Fruit fly (Drosophila melanogaster) whole organism, embryonic: ENCODE data around the gene stv.

Source experiments
- Bdp1 ChIP-seq: fragments of 200-800 bp; sonication (Bioruptor generic); optimal IDR thresholded peaks from 3 replicates; lab custom pipeline; 2016; ENCODE audit warnings: missing biosample characterization, missing genetic modification characterization
- Bgb ChIP-seq: fragments of 200-800 bp; sonication (Bioruptor generic); IDR thresholded peaks from 2 replicates; pipeline ENCODE4 v1.3.6; 2022; ENCODE audit warnings: missing biosample characterization, missing genetic modification characterization; ENCODE audit not compliant: partially characterized antibody
- CG12769 ChIP-seq: fragments of 200-800 bp; sonication (Bioruptor generic); optimal IDR thresholded peaks from 2 replicates; lab custom pipeline; 2019; ENCODE audit warnings: missing biosample characterization, mild to moderate bottlenecking, missing genetic modification characterization, moderate library complexity
- CG13287 ChIP-seq: fragments of 200-800 bp; sonication (Bioruptor generic); IDR thresholded peaks from 2 replicates; pipeline ENCODE4 v1.3.6; 2022; ENCODE audit warnings: missing biosample characterization, missing genetic modification characterization; ENCODE audit not compliant: partially characterized antibody
- CG13296 ChIP-seq: fragments of 200-800 bp; sonication (Bioruptor generic); optimal IDR thresholded peaks from 3 replicates; lab custom pipeline; 2018; ENCODE audit warnings: missing biosample characterization, mild to moderate bottlenecking, missing genetic modification characterization
- CG14710 ChIP-seq: fragments of 200-800 bp; sonication (Bioruptor generic); optimal IDR thresholded peaks from 3 replicates; lab custom pipeline; 2019; ENCODE audit warnings: missing biosample characterization, mild to moderate bottlenecking, missing genetic modification characterization, moderate library complexity
- CG14965 ChIP-seq: fragments of 200-800 bp; sonication (Bioruptor generic); optimal IDR thresholded peaks from 2 replicates; lab custom pipeline; 2016; ENCODE audit warnings: missing biosample characterization, missing genetic modification characterization, borderline replicate concordance
- CG15269 ChIP-seq: fragments of 200-800 bp; sonication (Bioruptor generic); optimal IDR thresholded peaks from 2 replicates; lab custom pipeline; 2018; ENCODE audit warnings: missing biosample characterization, mild to moderate bottlenecking, missing genetic modification characterization, moderate library complexity
- CG17385 ChIP-seq: fragments of 200-800 bp; sonication (Bioruptor generic); optimal IDR thresholded peaks from 3 replicates; lab custom pipeline; 2018; ENCODE audit warnings: missing biosample characterization, mild to moderate bottlenecking, missing genetic modification characterization
- CG17912 ChIP-seq: fragments of 200-800 bp; sonication (Bioruptor generic); optimal IDR thresholded peaks from 2 replicates; lab custom pipeline; 2018; ENCODE audit warnings: missing biosample characterization, mild to moderate bottlenecking, missing genetic modification characterization
- CG2875 ChIP-seq: fragments of 200-800 bp; sonication (Bioruptor generic); optimal IDR thresholded peaks from 2 replicates; lab custom pipeline; 2017; ENCODE audit warnings: missing biosample characterization, mild to moderate bottlenecking, missing genetic modification characterization, missing genetic modification reagents
- CG31441 ChIP-seq: fragments of 200-800 bp; sonication (Bioruptor generic); IDR thresholded peaks from 2 replicates; pipeline ENCODE4 v1.3.6; 2022; ENCODE audit warnings: missing biosample characterization, missing genetic modification characterization
- CG3281 ChIP-seq: fragments of 200-800 bp; sonication (Bioruptor generic); optimal IDR thresholded peaks from 3 replicates; lab custom pipeline; 2017; ENCODE audit warnings: missing biosample characterization, mild to moderate bottlenecking, missing genetic modification characterization
- CG4424 ChIP-seq: fragments of 200-800 bp; sonication (Bioruptor generic); optimal IDR thresholded peaks from 3 replicates; lab custom pipeline; 2016; ENCODE audit warnings: missing biosample characterization, missing genetic modification characterization
- CG4707 ChIP-seq: fragments of 200-800 bp; sonication (Bioruptor generic); optimal IDR thresholded peaks from 2 replicates; lab custom pipeline; 2018; ENCODE audit warnings: missing biosample characterization, mild to moderate bottlenecking, missing genetic modification characterization, moderate library complexity
- CG7271 ChIP-seq: fragments of 200-800 bp; sonication (Bioruptor generic); optimal IDR thresholded peaks from 2 replicates; lab custom pipeline; 2018; ENCODE audit warnings: missing biosample characterization, mild to moderate bottlenecking, missing genetic modification characterization, moderate library complexity
- CG7963 ChIP-seq: fragments of 200-800 bp; sonication (Bioruptor generic); IDR thresholded peaks from 3 replicates; pipeline ENCODE4 v1.3.6; 2022; ENCODE audit warnings: missing biosample characterization, missing genetic modification characterization; ENCODE audit not compliant: partially characterized antibody
- CG7987 ChIP-seq: fragments of 200-800 bp; sonication (Bioruptor generic); optimal IDR thresholded peaks from 2 replicates; lab custom pipeline; 2018; ENCODE audit warnings: missing biosample characterization, mild to moderate bottlenecking, missing genetic modification characterization, moderate library complexity
- CG9817 ChIP-seq: fragments of 200-800 bp; sonication (Bioruptor generic); optimal IDR thresholded peaks from 2 replicates; lab custom pipeline; 2018; ENCODE audit warnings: missing biosample characterization, mild to moderate bottlenecking, missing genetic modification characterization, moderate library complexity
- Dll ChIP-seq: fragments of 200-800 bp; sonication (Bioruptor generic); IDR thresholded peaks from 4 replicates; pipeline ENCODE4 v1.3.6; 2022; ENCODE audit warnings: missing biosample characterization, missing genetic modification characterization; ENCODE audit not compliant: partially characterized antibody
- HLH4C ChIP-seq: fragments of 200-800 bp; sonication (Bioruptor generic); IDR thresholded peaks from 3 replicates; pipeline ENCODE4 v1.3.6; 2022; ENCODE audit warnings: missing biosample characterization, missing genetic modification characterization; ENCODE audit not compliant: partially characterized antibody
- Meics ChIP-seq: fragments of 200-800 bp; sonication (Bioruptor generic); optimal IDR thresholded peaks from 2 replicates; lab custom pipeline; 2017; ENCODE audit warnings: missing biosample characterization, mild to moderate bottlenecking, missing genetic modification characterization
- Oaz ChIP-seq: fragments of 200-800 bp; sonication (Bioruptor generic); IDR thresholded peaks from 2 replicates; pipeline ENCODE4 v1.3.6; 2022; ENCODE audit warnings: missing biosample characterization, missing genetic modification characterization
- Opbp ChIP-seq: fragments of 200-800 bp; sonication (Bioruptor generic); IDR thresholded peaks from 3 replicates; pipeline ENCODE4 v1.3.6; 2022; ENCODE audit warnings: missing biosample characterization, missing genetic modification characterization; ENCODE audit not compliant: partially characterized antibody
- Scr ChIP-seq: fragments of 200-800 bp; sonication (Bioruptor generic); IDR thresholded peaks from 2 replicates; pipeline ENCODE4 v1.3.6; 2022; ENCODE audit warnings: missing biosample characterization, missing genetic modification characterization; ENCODE audit not compliant: partially characterized antibody
- Sry-β ChIP-seq: fragments of 200-800 bp; sonication (Bioruptor generic); optimal IDR thresholded peaks from 2 replicates; lab custom pipeline; 2018; ENCODE audit warnings: missing biosample characterization, mild to moderate bottlenecking, missing genetic modification characterization, moderate library complexity
- ato ChIP-seq: fragments of 200-800 bp; sonication (Bioruptor generic); IDR thresholded peaks from 2 replicates; pipeline ENCODE4 v1.3.6; 2022; ENCODE audit warnings: missing biosample characterization, missing genetic modification characterization; ENCODE audit not compliant: partially characterized antibody
- chif ChIP-seq, 2 experiments: fragments of 200-800 bp; sonication (Bioruptor generic); optimal IDR thresholded peaks; 3 replicates each; lab custom pipeline; 2016; ENCODE audit warnings: missing biosample characterization in 2 of 2, missing genetic modification characterization in 2 of 2
- chinmo ChIP-seq: fragments of 200-800 bp; sonication (Bioruptor generic); IDR thresholded peaks from 4 replicates; pipeline ENCODE4 v1.3.6; 2022; ENCODE audit warnings: missing biosample characterization, missing genetic modification characterization; ENCODE audit not compliant: partially characterized antibody
- disco-r ChIP-seq: fragments of 200-800 bp; sonication (Bioruptor generic); optimal IDR thresholded peaks from 2 replicates; lab custom pipeline; 2016; ENCODE audit warnings: missing biosample characterization, missing genetic modification characterization
- fru ChIP-seq: fragments of >200 bp; optimal IDR thresholded peaks from 2 replicates; lab custom pipeline; 2017
- ham ChIP-seq: fragments of 200-800 bp; sonication (Bioruptor generic); IDR thresholded peaks from 2 replicates; pipeline ENCODE4 v1.3.6; 2022; ENCODE audit warnings: missing biosample characterization, missing genetic modification characterization
- hbn ChIP-seq: fragments of 200-800 bp; sonication (Bioruptor generic); IDR thresholded peaks from 2 replicates; pipeline ENCODE4 v1.3.6; 2022; ENCODE audit warnings: missing biosample characterization, missing genetic modification characterization; ENCODE audit not compliant: partially characterized antibody
- maf-S ChIP-seq: fragments of 200-800 bp; sonication (Bioruptor generic); optimal IDR thresholded peaks from 2 replicates; lab custom pipeline; 2016; ENCODE audit warnings: missing biosample characterization, missing genetic modification characterization
- mld ChIP-seq: fragments of 200-800 bp; sonication (Bioruptor generic); IDR thresholded peaks from 3 replicates; pipeline ENCODE4 v1.3.6; 2022; ENCODE audit warnings: missing biosample characterization, missing genetic modification characterization; ENCODE audit not compliant: partially characterized antibody
- p53 ChIP-seq: fragments of 200-800 bp; sonication (Bioruptor generic); optimal IDR thresholded peaks from 2 replicates; lab custom pipeline; 2016; ENCODE audit warnings: missing biosample characterization, missing genetic modification characterization
- pita ChIP-seq: fragments of 200-800 bp; sonication (Bioruptor generic); optimal IDR thresholded peaks from 2 replicates; lab custom pipeline; 2017; ENCODE audit warnings: missing biosample characterization, mild to moderate bottlenecking, missing genetic modification characterization
- repo ChIP-seq: fragments of 200-800 bp; sonication (Bioruptor generic); optimal IDR thresholded peaks from 2 replicates; lab custom pipeline; 2016; ENCODE audit warnings: missing biosample characterization, missing genetic modification characterization
- rib ChIP-seq: fragments of 200-800 bp; sonication (Bioruptor generic); IDR thresholded peaks from 2 replicates; pipeline ENCODE4 v1.3.6; 2022; ENCODE audit warnings: missing biosample characterization, missing genetic modification characterization
- sisA ChIP-seq: fragments of 200-800 bp; sonication (Bioruptor generic); IDR thresholded peaks from 2 replicates; pipeline ENCODE4 v1.3.6; 2022; ENCODE audit warnings: missing biosample characterization, missing genetic modification characterization
- sna ChIP-seq: fragments of 200-800 bp; sonication (Bioruptor generic); IDR thresholded peaks from 2 replicates; pipeline ENCODE4 v1.3.6; 2022; ENCODE audit warnings: missing biosample characterization, missing genetic modification characterization; ENCODE audit not compliant: partially characterized antibody
- tap ChIP-seq: fragments of 200-800 bp; optimal IDR thresholded peaks from 3 replicates; lab custom pipeline; 2019; ENCODE audit warnings: missing biosample characterization, mild to moderate bottlenecking, missing genetic modification characterization, moderate library complexity
- trem ChIP-seq: fragments of 200-800 bp; optimal IDR thresholded peaks from 3 replicates; lab custom pipeline; 2019; ENCODE audit warnings: missing biosample characterization, mild to moderate bottlenecking, missing genetic modification characterization, moderate library complexity
- trh ChIP-seq: fragments of 200-800 bp; sonication (Bioruptor generic); optimal IDR thresholded peaks from 2 replicates; lab custom pipeline; 2016; ENCODE audit warnings: missing biosample characterization, missing genetic modification characterization
- twi ChIP-seq: fragments of 200-800 bp; optimal IDR thresholded peaks from 2 replicates; lab custom pipeline; 2019; ENCODE audit warnings: missing biosample characterization, mild to moderate bottlenecking, missing genetic modification characterization, moderate library complexity
- tx ChIP-seq: fragments of 200-800 bp; sonication (Bioruptor generic); optimal IDR thresholded peaks from 2 replicates; lab custom pipeline; 2016; ENCODE audit warnings: missing biosample characterization, missing genetic modification characterization
- unc-4 ChIP-seq: fragments of 200-800 bp; sonication (Bioruptor generic); IDR thresholded peaks from 2 replicates; pipeline ENCODE4 v1.3.6; 2022; ENCODE audit warnings: missing biosample characterization, missing genetic modification characterization; ENCODE audit not compliant: partially characterized antibody
- wdn ChIP-seq: fragments of 200-800 bp; sonication (Bioruptor generic); IDR thresholded peaks from 2 replicates; pipeline ENCODE4 v1.3.6; 2022; ENCODE audit warnings: missing biosample characterization, missing genetic modification characterization
- wor ChIP-seq: fragments of 200-800 bp; sonication (Bioruptor generic); IDR thresholded peaks from 2 replicates; pipeline ENCODE4 v1.3.6; 2022; ENCODE audit warnings: missing biosample characterization, missing genetic modification characterization

Gene stv

DNA sequence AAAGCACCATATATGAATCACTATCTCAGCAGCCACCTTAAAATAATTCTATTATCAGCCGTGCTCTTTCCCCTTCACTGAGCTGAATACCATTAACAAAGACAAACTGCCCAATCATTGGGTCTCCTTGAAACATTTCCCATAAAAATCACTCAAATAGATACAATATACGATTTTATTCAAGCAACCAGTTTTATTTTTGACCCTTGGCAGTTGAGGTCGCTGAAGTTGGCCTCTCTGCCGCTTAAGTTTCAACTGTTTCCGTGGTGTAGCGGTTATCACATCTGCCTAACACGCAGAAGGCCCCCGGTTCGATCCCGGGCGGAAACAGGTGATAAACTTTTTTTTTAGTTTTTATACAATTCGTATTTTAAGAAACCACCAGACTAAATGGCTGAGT lies 44.5 kb upstream of the stv start (continued):
- TF ChIP-seq Sry-β (GFP tag; lab: Kevin White, UChicago) (no peak), trem (no peak), pita (no peak), Dll (peak; percentile 19; the same call in 1 of the 4 replicates), chinmo (GFP tag; lab: Robert Waterston, UW) (peak; percentile 48; the same call in 1 of the 4 replicates), HLH4C (GFP tag; lab: Robert Waterston, UW) (peak; percentile 47), CG7987 (GFP tag; lab: Kevin White, UChicago) (no peak), disco-r (GFP tag; lab: Kevin White, UChicago) (no peak), hbn (GFP tag; lab: Robert Waterston, UW) (no peak), Bgb (GFP tag; lab: Robert Waterston, UW) (peak; percentile 75), Scr (GFP tag; lab: Robert Waterston, UW) (0 out of 2 replicates have a peak, but pooled peaks have one; percentile 9), CG7963 (GFP tag; lab: Robert Waterston, UW) (peak; percentile 39; the same call in 2 of the 3 replicates), ato (GFP tag; lab: Robert Waterston, UW) (peak; percentile 53), CG2875 (GFP tag; lab: Kevin White, UChicago) (no peak)

- TF ChIP-seq p53 (GFP tag; lab: Kevin White, UChicago) (no peak), CG13287 (GFP tag; lab: Robert Waterston, UW) (peak; percentile 31; the same call in 1 of the 2 replicates), CG15269 (tag; lab: Kevin White, UChicago) (no peak), sisA (GFP tag; lab: Robert Waterston, UW) (no peak), tx (no peak), twi (tag; lab: Kevin White, UChicago) (no peak), tap (tag; lab: Kevin White, UChicago) (no peak), CG4424 (GFP tag; lab: Kevin White, UChicago) (no peak), CG3281 (no peak), unc-4 (GFP tag; lab: Robert Waterston, UW) (no peak), ham (GFP tag; lab: Robert Waterston, UW) (no peak), CG7271 (no peak), CG31441 (GFP tag; lab: Robert Waterston, UW) (no peak), fru (no peak), Opbp (peak; percentile 89), repo (GFP tag; lab: Kevin White, UChicago) (no peak), CG13296 (GFP tag; lab: Kevin White, UChicago) (no peak), CG14965 (no peak), trh (GFP tag; lab: Kevin White, UChicago) (no peak), Bdp1 (GFP tag; lab: Kevin White, UChicago) (peak; percentile 99), CG12769 (no peak), wor (GFP tag; lab: Robert Waterston, UW) (no peak), CG17385 (GFP tag; lab: Kevin White, UChicago) (no peak), CG14710 (tag; lab: Kevin White, UChicago) (no peak), CG4707 (GFP tag; lab: Kevin White, UChicago) (no peak), maf-S (GFP tag; lab: Kevin White, UChicago) (no peak), mld (GFP tag; lab: Robert Waterston, UW) (peak; percentile 84; the same call in 2 of the 3 replicates), sna (GFP tag; lab: Robert Waterston, UW) (peak; percentile 43), wdn (GFP tag; lab: Robert Waterston, UW) (no peak), CG9817 (tag; lab: Kevin White, UChicago) (no peak), Oaz (GFP tag; lab: Robert Waterston, UW) (no peak), chif (GFP tag; optimal IDR thresholded peaks at IDR 0.05; lab: Kevin White, UChicago) (no peak), CG17912 (GFP tag; lab: Kevin White, UChicago) (no peak), hbn (GFP tag; lab: Robert Waterston, UW) (no peak), Meics (no peak), rib (GFP tag; lab: Robert Waterston, UW) (no peak)
Measured at dm6 chr3L:13433522-13433921, 43.8 kb upstream of the stv start.
